Worm (Caenorhabditis elegans) whole organism, L4 larva: ENCODE data around the gene T19D2.13.

Experiments used
- F10B5.3 ChIP-seq: sonication (generic microtip); optimal IDR thresholded peaks from 2 replicates; lab custom pipeline; 2016; ENCODE audit warnings: mild to moderate bottlenecking, missing genetic modification characterization, missing compliant biosample characterization
- F44E2.7 ChIP-seq: fragments of 200-800 bp; sonication (Bioruptor generic); IDR thresholded peaks from 2 replicates; pipeline ENCODE4 v2.1.2; 2022; ENCODE audit warnings: missing genetic modification characterization, missing compliant biosample characterization
- F49E8.2 ChIP-seq: sonication (generic microtip); optimal IDR thresholded peaks from 2 replicates; lab custom pipeline; 2016; ENCODE audit warnings: missing compliant biosample characterization, mild to moderate bottlenecking, missing genetic modification characterization, borderline replicate concordance
- T20F7.1 ChIP-seq: fragments of 200-800 bp; sonication (Bioruptor generic); optimal IDR thresholded peaks from 2 replicates; lab custom pipeline; 2018; ENCODE audit warnings: mild to moderate bottlenecking, missing genetic modification characterization, missing compliant biosample characterization
- ZK337.2 ChIP-seq: fragments of 200-800 bp; sonication (Bioruptor generic); IDR thresholded peaks from 2 replicates; pipeline ENCODE4 v1.3.6; 2022; ENCODE audit warnings: missing genetic modification reagents, missing genetic modification characterization, missing compliant biosample characterization
- ama-1 ChIP-seq: fragments of 150-350 bp; optimal IDR thresholded peaks from 2 replicates; lab custom pipeline; 2014; ENCODE audit warnings: inconsistent platforms, mixed read lengths
- arid-1 ChIP-seq: fragments of 200-800 bp; sonication (Bioruptor generic); conservative IDR thresholded peaks from 2 replicates; pipeline ENCODE4 v1.3.6; 2022; ENCODE audit warnings: missing genetic modification reagents, missing genetic modification characterization, missing compliant biosample characterization
- ceh-20 ChIP-seq: fragments of 200-800 bp; sonication (Bioruptor generic); IDR thresholded peaks from 2 replicates; pipeline ENCODE4 v1.3.6; 2022; ENCODE audit warnings: missing genetic modification reagents, missing genetic modification characterization, missing compliant biosample characterization
- ceh-28 ChIP-seq: fragments of 150-350 bp; optimal IDR thresholded peaks from 2 replicates; lab custom pipeline; 2014; ENCODE audit warnings: missing biosample characterization, missing genetic modification reagents, missing genetic modification characterization
- ceh-62 ChIP-seq: sonication (generic microtip); optimal IDR thresholded peaks from 2 replicates; lab custom pipeline; 2017; ENCODE audit warnings: missing biosample characterization, missing genetic modification characterization
- ctbp-1 ChIP-seq: fragments of 200-800 bp; sonication (Bioruptor generic); IDR thresholded peaks from 2 replicates; pipeline ENCODE4 v1.3.6; 2022; ENCODE audit warnings: missing genetic modification reagents, missing genetic modification characterization, missing compliant biosample characterization
- daf-12 ChIP-seq: fragments of 150-350 bp; optimal IDR thresholded peaks from 2 replicates; lab custom pipeline; 2014; ENCODE audit warnings: missing biosample characterization, missing genetic modification reagents, missing genetic modification characterization
- daf-16 ChIP-seq, 3 experiments: sonication (generic microtip); optimal IDR thresholded peaks; 2 replicates each; lab custom pipeline; 2016 to 2017; ENCODE audit warnings: missing genetic modification characterization in 3 of 3, missing genetic modification reagents in 3 of 3, mild to moderate bottlenecking in 2 of 3, missing compliant biosample characterization in 2 of 3, missing biosample characterization in 1 of 3, moderate library complexity in 1 of 3
- daf-19 ChIP-seq: fragments of 200-800 bp; sonication (Bioruptor generic); conservative IDR thresholded peaks from 2 replicates; pipeline ENCODE4 v1.3.6; 2022; ENCODE audit warnings: missing genetic modification characterization, missing compliant biosample characterization
- dmd-6 ChIP-seq: fragments of 200-800 bp; sonication (Bioruptor generic); IDR thresholded peaks from 2 replicates; pipeline ENCODE4 v1.3.6; 2022; ENCODE audit warnings: missing genetic modification reagents, missing genetic modification characterization, missing compliant biosample characterization
- dmd-9 ChIP-seq: fragments of 200-800 bp; sonication (Bioruptor generic); IDR thresholded peaks from 2 replicates; pipeline ENCODE4 v1.3.6; 2022; ENCODE audit warnings: missing genetic modification reagents, missing genetic modification characterization, missing compliant biosample characterization
- dve-1 ChIP-seq: sonication (generic microtip); optimal IDR thresholded peaks from 2 replicates; lab custom pipeline; 2017; ENCODE audit warnings: antibody characterized with exemption, mild to moderate bottlenecking, missing genetic modification characterization, missing compliant biosample characterization; ENCODE audit not compliant: insufficient read depth
- egl-43 ChIP-seq: fragments of 200-800 bp; sonication (Bioruptor generic); IDR thresholded peaks from 2 replicates; pipeline ENCODE4 v1.3.6; 2022; ENCODE audit warnings: missing genetic modification reagents, missing genetic modification characterization, missing compliant biosample characterization
- gei-8 ChIP-seq: fragments of 200-800 bp; sonication (Bioruptor generic); optimal IDR thresholded peaks from 2 replicates; lab custom pipeline; 2018; ENCODE audit warnings: mild to moderate bottlenecking, missing genetic modification characterization, missing compliant biosample characterization
- hlh-11 ChIP-seq: fragments of 200-800 bp; sonication (Bioruptor generic); optimal IDR thresholded peaks from 2 replicates; lab custom pipeline; 2018; ENCODE audit warnings: mild to moderate bottlenecking, missing genetic modification characterization, missing compliant biosample characterization
- hlh-30 ChIP-seq: sonication (generic microtip); optimal IDR thresholded peaks from 2 replicates; lab custom pipeline; 2017; ENCODE audit warnings: antibody characterized with exemption, mild to moderate bottlenecking, missing genetic modification characterization, missing compliant biosample characterization; ENCODE audit not compliant: insufficient read depth
- lin-1 ChIP-seq: fragments of 200-800 bp; sonication (Bioruptor generic); IDR thresholded peaks from 2 replicates; pipeline ENCODE4 v1.3.6; 2022; ENCODE audit warnings: missing genetic modification reagents, missing genetic modification characterization, missing compliant biosample characterization
- lin-13 ChIP-seq: fragments of 150-350 bp; optimal IDR thresholded peaks from 2 replicates; lab custom pipeline; 2014; ENCODE audit warnings: missing biosample characterization, missing genetic modification reagents, missing genetic modification characterization
- lin-29 ChIP-seq: fragments of 200-800 bp; sonication (Bioruptor generic); IDR thresholded peaks from 2 replicates; pipeline ENCODE4 v1.3.6; 2022; ENCODE audit warnings: missing genetic modification reagents, missing genetic modification characterization, missing compliant biosample characterization
- lin-38 ChIP-seq: fragments of 200-800 bp; sonication (Bioruptor generic); IDR thresholded peaks from 2 replicates; pipeline ENCODE4 v1.3.6; 2022; ENCODE audit warnings: missing genetic modification reagents, missing genetic modification characterization, missing compliant biosample characterization
- lir-3 ChIP-seq: sonication (generic microtip); optimal IDR thresholded peaks from 2 replicates; lab custom pipeline; 2016; ENCODE audit warnings: mild to moderate bottlenecking, missing genetic modification characterization, missing compliant biosample characterization
- lsy-2 ChIP-seq, 2 experiments: fragments of 150-350 bp in 1 of 2; sonication (generic microtip) in 1 of 2; optimal IDR thresholded peaks; 2 replicates each; lab custom pipeline; 2014 to 2017; ENCODE audit warnings: missing biosample characterization in 2 of 2, missing genetic modification characterization in 2 of 2
- mdl-1 ChIP-seq, 2 experiments: fragments of 150-350 bp in 1 of 2; sonication (generic microtip) in 1 of 2; optimal IDR thresholded peaks; 2 replicates each; lab custom pipeline; 2014 to 2017; ENCODE audit warnings: missing biosample characterization in 2 of 2, missing genetic modification characterization in 2 of 2
- mdt-29 ChIP-seq: fragments of 200-800 bp; sonication (Bioruptor generic); IDR thresholded peaks from 2 replicates; pipeline ENCODE4 v1.3.6; 2022; ENCODE audit warnings: missing genetic modification reagents, missing genetic modification characterization, missing compliant biosample characterization
- mes-2 ChIP-seq: sonication (generic microtip); optimal IDR thresholded peaks from 2 replicates; lab custom pipeline; 2016; ENCODE audit warnings: missing genotype, mild to moderate bottlenecking, missing genetic modification characterization, missing compliant biosample characterization; ENCODE audit not compliant: poor library complexity, severe bottlenecking
- nhr-10 ChIP-seq: fragments of 150-350 bp; optimal IDR thresholded peaks from 2 replicates; lab custom pipeline; 2014; ENCODE audit warnings: missing biosample characterization, missing genetic modification characterization
- nhr-102 ChIP-seq: sonication (generic microtip); optimal IDR thresholded peaks from 2 replicates; lab custom pipeline; 2016; ENCODE audit warnings: mild to moderate bottlenecking, missing genetic modification characterization, moderate library complexity, missing compliant biosample characterization
- nhr-111 ChIP-seq: fragments of 200-800 bp; sonication (Bioruptor generic); optimal IDR thresholded peaks from 2 replicates; lab custom pipeline; 2018; ENCODE audit warnings: mild to moderate bottlenecking, missing genetic modification characterization, missing compliant biosample characterization
- nhr-237 ChIP-seq: sonication (generic microtip); optimal IDR thresholded peaks from 2 replicates; lab custom pipeline; 2017; ENCODE audit warnings: missing biosample characterization, missing genetic modification characterization
- nhr-28 ChIP-seq: fragments of 150-350 bp; optimal IDR thresholded peaks from 2 replicates; lab custom pipeline; 2014; ENCODE audit warnings: missing biosample characterization, missing genetic modification characterization
- nhr-48 ChIP-seq: sonication (generic microtip); optimal IDR thresholded peaks from 2 replicates; lab custom pipeline; 2016; ENCODE audit warnings: mild to moderate bottlenecking, missing genetic modification characterization, missing compliant biosample characterization
- nhr-77 ChIP-seq: fragments of 150-350 bp; optimal IDR thresholded peaks from 2 replicates; lab custom pipeline; 2014; ENCODE audit warnings: missing biosample characterization, missing genetic modification characterization
- php-3 ChIP-seq: fragments of 200-800 bp; sonication (Bioruptor generic); IDR thresholded peaks from 2 replicates; pipeline ENCODE4 v1.3.6; 2022; ENCODE audit warnings: missing genetic modification reagents, missing genetic modification characterization, missing compliant biosample characterization
- pqm-1 ChIP-seq: sonication (generic microtip); optimal IDR thresholded peaks from 2 replicates; lab custom pipeline; 2017; ENCODE audit warnings: missing biosample characterization, missing genetic modification characterization
- skn-1 ChIP-seq: fragments of 150-350 bp; optimal IDR thresholded peaks from 2 replicates; lab custom pipeline; 2014; ENCODE audit warnings: missing biosample characterization, missing genetic modification characterization
- snpc-1.2 ChIP-seq: fragments of 200-800 bp; sonication (Bioruptor generic); IDR thresholded peaks from 2 replicates; pipeline ENCODE4 v1.3.6; 2022; ENCODE audit warnings: missing genetic modification reagents, missing genetic modification characterization, missing compliant biosample characterization
- spr-1 ChIP-seq: sonication (generic microtip); optimal IDR thresholded peaks from 2 replicates; lab custom pipeline; 2016; ENCODE audit warnings: mild to moderate bottlenecking, missing genetic modification characterization, missing compliant biosample characterization
- tra-1 ChIP-seq: fragments of 200-800 bp; sonication (Bioruptor generic); IDR thresholded peaks from 2 replicates; pipeline ENCODE4 v1.3.6; 2022; ENCODE audit warnings: missing genetic modification reagents, missing genetic modification characterization, missing compliant biosample characterization
- unc-62 ChIP-seq, 3 experiments: fragments of 150-350 bp in 1 of 3; sonication (generic microtip); optimal IDR thresholded peaks in 2 of 3; peaks in 1 of 3; 1 replicate in 1 of 3; 2 replicates in 2 of 3; lab custom pipeline; 2014 to 2017; ENCODE audit warnings: missing biosample characterization in 3 of 3, missing genetic modification characterization in 3 of 3, missing genetic modification reagents in 3 of 3, missing genotype in 1 of 3
- zfp-3 ChIP-seq: fragments of 200-800 bp; sonication (Bioruptor generic); conservative IDR thresholded peaks from 2 replicates; pipeline ENCODE4 v1.3.6; 2022; ENCODE audit warnings: missing genetic modification reagents, missing genetic modification characterization, missing compliant biosample characterization
- zip-11 ChIP-seq: fragments of 200-800 bp; sonication (Bioruptor generic); IDR thresholded peaks from 2 replicates; pipeline ENCODE4 v1.3.6; 2022; ENCODE audit warnings: missing genetic modification characterization, missing compliant biosample characterization

Gene T19D2.13

ce11 chrX:3952737-3953136 is 10.6 kb upstream of the T19D2.13 start:
- TF ChIP-seq nhr-48 (tag; lab: Kevin White, UChicago) = no peak
- TF ChIP-seq nhr-28 = peak; percentile 36
- peak; percentile 52 for TF ChIP-seq dmd-6 (GFP tag; lab: Robert Waterston, UW)
- no peak for TF ChIP-seq gei-8 (GFP tag; lab: Kevin White, UChicago)
- TF ChIP-seq unc-62 (GFP tag; optimal IDR thresholded peaks at IDR 0.05 in 1 of 2; lab: Kevin White, UChicago) = peak in 1 of 2 experiments; percentile 85
- TF ChIP-seq unc-62 (tag; optimal IDR thresholded peaks at IDR 0.05; lab: Kevin White, UChicago) = no peak
- TF ChIP-seq pqm-1 (tag; lab: Kevin White, UChicago) = peak; percentile 41
- TF ChIP-seq lsy-2 (tag; optimal IDR thresholded peaks at IDR 0.05; lab: Kevin White, UChicago) = peak in 1 of 2 experiments; percentile 3
- no peak for TF ChIP-seq daf-12
- TF ChIP-seq php-3 = peak; percentile 94
- TF ChIP-seq hlh-11 (tag; lab: Kevin White, UChicago) = peak; percentile 48
- no peak for TF ChIP-seq lin-38 (GFP tag; lab: Robert Waterston, UW)
- 0 out of 2 replicates have a peak, but pooled peaks have one; percentile 34 for TF ChIP-seq ceh-20 (GFP tag; lab: Robert Waterston, UW)
- peak; percentile 21 for TF ChIP-seq nhr-102
- peak; percentile 82 for TF ChIP-seq dve-1 (tag; lab: Kevin White, UChicago)
- 0 out of 2 replicates have a peak, but pooled peaks have one; percentile 24 for TF ChIP-seq tra-1 (GFP tag; lab: Robert Waterston, UW)
- no peak for TF ChIP-seq daf-16 (GFP tag; optimal IDR thresholded peaks at IDR 0.05; lab: Kevin White, UChicago)
- TF ChIP-seq daf-16 (tag; optimal IDR thresholded peaks at IDR 0.05; lab: Kevin White, UChicago) = peak; percentile 61
- TF ChIP-seq arid-1 = no peak
- peak; percentile 32 for TF ChIP-seq nhr-77
- TF ChIP-seq zip-11 (GFP tag; lab: Robert Waterston, UW) = no peak

DNA sequence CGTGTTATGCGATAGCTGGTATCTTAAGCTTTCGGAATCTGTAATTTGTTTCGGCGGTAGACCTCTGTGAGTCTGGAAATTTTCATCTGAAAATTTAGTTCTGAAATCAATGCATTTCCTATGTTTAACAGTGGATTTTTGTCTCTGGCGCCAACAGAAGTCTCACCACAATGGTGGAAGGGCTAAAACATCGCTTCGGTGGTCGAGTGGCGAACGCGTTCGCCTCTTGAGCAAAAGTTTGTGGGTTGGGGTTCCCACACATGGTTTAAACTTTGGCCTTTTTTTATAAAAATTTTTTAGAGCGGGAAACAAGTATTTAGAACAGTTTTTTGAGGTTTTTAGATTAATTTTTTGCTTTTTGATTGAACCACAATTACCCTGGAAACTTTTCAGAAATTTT is 7.6 kb upstream of the T19D2.13 start:
- TF ChIP-seq mdt-29 (GFP tag; lab: Robert Waterston, UW) = no peak
- no peak for TF ChIP-seq daf-19
- TF ChIP-seq F49E8.2 (tag; lab: Kevin White, UChicago) = no peak
- no peak for TF ChIP-seq mes-2 (tag; lab: Kevin White, UChicago)
- TF ChIP-seq dmd-9 (GFP tag; lab: Robert Waterston, UW) = no peak
- TF ChIP-seq hlh-30 (tag; lab: Kevin White, UChicago) = no peak
- TF ChIP-seq nhr-111 = no peak
- TF ChIP-seq nhr-237 (tag; lab: Kevin White, UChicago) = no peak
- TF ChIP-seq lir-3 (tag; lab: Kevin White, UChicago) = no peak
- no peak for TF ChIP-seq egl-43 (GFP tag; lab: Robert Waterston, UW)
- no peak for TF ChIP-seq lin-29 (GFP tag; lab: Robert Waterston, UW)
- no peak for TF ChIP-seq ctbp-1 (GFP tag; lab: Robert Waterston, UW)
- no peak for TF ChIP-seq nhr-10 (tag; lab: Kevin White, UChicago)
- TF ChIP-seq snpc-1.2 (GFP tag; lab: Robert Waterston, UW) = no peak
- no peak for TF ChIP-seq zfp-3 (GFP tag; lab: Robert Waterston, UW)
- TF ChIP-seq, all 104 proteins: peak for 0

ce11 chrX:3949026-3949425 is 6.9 kb upstream of the T19D2.13 start:
- 0 out of 2 replicates have a peak, but pooled peaks have one; percentile 43 for TF ChIP-seq tra-1 (GFP tag; lab: Robert Waterston, UW)
- no peak for TF ChIP-seq F44E2.7
- TF ChIP-seq nhr-237 (tag; lab: Kevin White, UChicago) = no peak
- TF ChIP-seq F10B5.3 = no peak
- peak; percentile 40 for TF ChIP-seq nhr-28
- no peak for TF ChIP-seq lin-29 (GFP tag; lab: Robert Waterston, UW)
- TF ChIP-seq hlh-11 (tag; lab: Kevin White, UChicago) = peak; percentile 41
- TF ChIP-seq pqm-1 (tag; lab: Kevin White, UChicago) = peak; percentile 65
- peak; percentile 37 for TF ChIP-seq dve-1 (tag; lab: Kevin White, UChicago)
- peak; percentile 1 for TF ChIP-seq ceh-28 (tag; lab: Kevin White, UChicago)
- no peak for TF ChIP-seq nhr-77
- TF ChIP-seq ZK337.2 (GFP tag; lab: Robert Waterston, UW) = no peak
- no peak for TF ChIP-seq lin-1
- TF ChIP-seq spr-1 (tag; lab: Kevin White, UChicago) = no peak
- TF ChIP-seq lin-13 (GFP tag; lab: Kevin White, UChicago) = no peak
- TF ChIP-seq daf-16 (GFP tag; optimal IDR thresholded peaks at IDR 0.05; lab: Kevin White, UChicago) = no peak
- TF ChIP-seq daf-16 (tag; optimal IDR thresholded peaks at IDR 0.05; lab: Kevin White, UChicago) = peak; percentile 71
- no peak for TF ChIP-seq mdl-1 (tag; optimal IDR thresholded peaks at IDR 0.05; lab: Kevin White, UChicago)
- TF ChIP-seq dmd-6 (GFP tag; lab: Robert Waterston, UW) = peak; percentile 47
- no peak for TF ChIP-seq ceh-62
- no peak for TF ChIP-seq skn-1
- TF ChIP-seq ama-1 (lab: Kevin White, UChicago) = no peak
- no peak for TF ChIP-seq T20F7.1 (GFP tag; lab: Kevin White, UChicago)
